Worm (Caenorhabditis elegans) whole organism, L1 larva: ENCODE data around the gene C27A2.12.
A peak's percentile ranks its signal among the peaks of the same experiment; 100 is the strongest.

Experiments
- ama-1 ChIP-seq: fragments of 150-350 bp; optimal IDR thresholded peaks from 2 replicates; lab custom pipeline; 2014
- ceh-82 ChIP-seq, 3 experiments: fragments of 150-350 bp in 1 of 3; sonication (generic microtip) in 2 of 3; optimal IDR thresholded peaks; 2 replicates each; lab custom pipeline; 2014 to 2017; ENCODE audit warnings: missing biosample characterization in 3 of 3, missing genetic modification characterization in 3 of 3
- elt-2 ChIP-seq: sonication (generic microtip); optimal IDR thresholded peaks from 2 replicates; lab custom pipeline; 2016; ENCODE audit warnings: missing genetic modification characterization, mild to moderate bottlenecking, inconsistent platforms, missing compliant biosample characterization, missing genetic modification reagents
- fkh-10 ChIP-seq: sonication (generic microtip); optimal IDR thresholded peaks from 2 replicates; lab custom pipeline; 2017; ENCODE audit warnings: missing biosample characterization, missing genetic modification reagents, missing genetic modification characterization
- fkh-4 ChIP-seq: sonication (generic microtip); optimal IDR thresholded peaks from 2 replicates; lab custom pipeline; 2016; ENCODE audit warnings: missing compliant biosample characterization, missing genetic modification characterization, borderline replicate concordance
- hlh-4 ChIP-seq: sonication (generic microtip); optimal IDR thresholded peaks from 2 replicates; lab custom pipeline; 2016; ENCODE audit warnings: mild to moderate bottlenecking, missing genetic modification characterization, missing compliant biosample characterization
- lin-35 ChIP-seq, 2 experiments: fragments of 150-350 bp; optimal IDR thresholded peaks; 2 replicates each; lab custom pipeline; 2014; ENCODE audit warnings: missing biosample characterization in 2 of 2, missing genetic modification characterization in 2 of 2, missing genetic modification reagents in 2 of 2
- nhr-76 ChIP-seq: sonication (generic microtip); optimal IDR thresholded peaks from 2 replicates; lab custom pipeline; 2017; ENCODE audit warnings: missing biosample characterization, missing genetic modification characterization
- zag-1 ChIP-seq: fragments of 150-350 bp; optimal IDR thresholded peaks from 2 replicates; lab custom pipeline; 2014; ENCODE audit warnings: missing biosample characterization, missing genetic modification characterization
- ztf-4 ChIP-seq: fragments of 150-350 bp; optimal IDR thresholded peaks from 2 replicates; lab custom pipeline; 2014; ENCODE audit warnings: missing biosample characterization, missing genetic modification characterization

DNA sequence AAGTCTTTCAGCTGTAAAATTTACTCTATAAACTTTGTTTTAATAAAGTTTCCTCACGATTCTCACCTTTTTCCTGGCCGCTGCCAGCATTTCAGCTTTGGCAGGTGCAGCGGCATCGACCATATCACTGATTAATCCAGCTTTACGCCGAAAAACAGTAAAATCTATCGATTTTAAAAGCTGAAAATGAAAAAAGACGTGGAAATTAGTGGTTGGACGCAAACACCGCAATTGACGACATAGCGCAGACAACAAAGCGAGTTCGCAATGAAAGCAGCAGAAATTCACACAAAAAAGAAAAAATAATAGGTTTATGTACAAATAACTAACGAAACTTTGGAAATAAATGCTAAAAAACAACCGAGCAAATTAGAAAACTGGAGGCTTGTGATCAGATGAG is 18.0 kb downstream of the C27A2.12 start, which contains the start of gene golg-2:
- no peak for TF ChIP-seq ztf-4 (tag; lab: Kevin White, UChicago)
- no peak for TF ChIP-seq zag-1 (tag; lab: Kevin White, UChicago)
- no peak for TF ChIP-seq hlh-4 (tag; lab: Kevin White, UChicago)
- TF ChIP-seq elt-2 (tag; lab: Kevin White, UChicago) = no peak
- TF ChIP-seq ama-1 (lab: Kevin White, UChicago) = no peak
- no peak for TF ChIP-seq fkh-4 (tag; lab: Kevin White, UChicago)
- TF ChIP-seq fkh-10 = no peak
- TF ChIP-seq lin-35 (GFP tag; optimal IDR thresholded peaks at IDR 0.05; lab: Kevin White, UChicago) = peak in 1 of 2 experiments; percentile 55
- TF ChIP-seq nhr-76 (tag; lab: Kevin White, UChicago) = no peak
- TF ChIP-seq ceh-82 (tag; optimal IDR thresholded peaks at IDR 0.05; lab: Kevin White, UChicago) = no peak
